Worm (Caenorhabditis elegans) whole organism, young adult: ENCODE results near the gene K03H6.5.

Experiments
- B0035.1 ChIP-seq: sonication (generic microtip); optimal IDR thresholded peaks from 2 replicates; lab custom pipeline; 2016; ENCODE audit warnings: missing genetic modification characterization, mild to moderate bottlenecking, missing compliant biosample characterization, missing genotype, missing genetic modification reagents
- B0261.1 ChIP-seq: sonication (generic microtip); optimal IDR thresholded peaks from 2 replicates; lab custom pipeline; 2016; ENCODE audit warnings: mild to moderate bottlenecking, missing genetic modification characterization, moderate library complexity, missing compliant biosample characterization
- B0336.3 ChIP-seq: fragments of 200-800 bp; sonication (Bioruptor generic); IDR thresholded peaks from 2 replicates; pipeline ENCODE4 v1.3.6; 2022; ENCODE audit warnings: missing genetic modification characterization, missing compliant biosample characterization
- C06A6.2 ChIP-seq: fragments of 200-800 bp; sonication (Bioruptor generic); conservative IDR thresholded peaks from 2 replicates; pipeline ENCODE4 v1.3.6; 2022; ENCODE audit warnings: missing genetic modification characterization, missing compliant biosample characterization
- F10E7.11 ChIP-seq: sonication (generic microtip); optimal IDR thresholded peaks from 2 replicates; lab custom pipeline; 2017; ENCODE audit warnings: mild to moderate bottlenecking, missing genetic modification characterization, moderate library complexity, missing compliant biosample characterization
- F22D6.2 ChIP-seq: sonication (generic microtip); optimal IDR thresholded peaks from 2 replicates; lab custom pipeline; 2016; ENCODE audit warnings: mild to moderate bottlenecking, missing genetic modification characterization, missing compliant biosample characterization
- F23B12.7 ChIP-seq: sonication (generic microtip); optimal IDR thresholded peaks from 2 replicates; lab custom pipeline; 2017; ENCODE audit warnings: missing genetic modification characterization, mild to moderate bottlenecking, missing compliant biosample characterization, antibody characterized with exemption, moderate library complexity; ENCODE audit not compliant: insufficient read depth
- F33H1.4 ChIP-seq: fragments of 200-800 bp; sonication (Bioruptor generic); IDR thresholded peaks from 2 replicates; pipeline ENCODE4 v1.3.6; 2022; ENCODE audit warnings: missing genetic modification reagents, missing genetic modification characterization, missing compliant biosample characterization
- F37B4.10 ChIP-seq: fragments of 200-800 bp; sonication (Bioruptor generic); IDR thresholded peaks from 2 replicates; pipeline ENCODE4 v1.3.6; 2022; ENCODE audit warnings: missing genetic modification characterization, missing compliant biosample characterization
- F49E8.2 ChIP-seq: sonication (generic microtip); optimal IDR thresholded peaks from 3 replicates; lab custom pipeline; 2017; ENCODE audit warnings: missing genetic modification characterization, mild to moderate bottlenecking, missing compliant biosample characterization, antibody characterized with exemption, moderate library complexity; ENCODE audit not compliant: insufficient read depth
- K11D2.4 ChIP-seq: fragments of 200-800 bp; sonication (Bioruptor generic); IDR thresholded peaks from 2 replicates; pipeline ENCODE4 v1.3.6; 2022; ENCODE audit warnings: missing genetic modification reagents, missing genetic modification characterization, missing compliant biosample characterization
- K12H6.12 ChIP-seq: fragments of 200-800 bp; sonication (Bioruptor generic); optimal IDR thresholded peaks from 2 replicates; lab custom pipeline; 2018; ENCODE audit warnings: mild to moderate bottlenecking, missing genetic modification characterization, missing compliant biosample characterization
- T26A5.8 ChIP-seq: sonication (generic microtip); optimal IDR thresholded peaks from 2 replicates; lab custom pipeline; 2016; ENCODE audit warnings: missing genetic modification characterization, missing compliant biosample characterization
- Y53F4B.3 ChIP-seq: fragments of 200-800 bp; sonication (Bioruptor generic); IDR thresholded peaks from 2 replicates; pipeline ENCODE4 v1.3.6; 2022; ENCODE audit warnings: missing genetic modification reagents, missing genetic modification characterization, missing compliant biosample characterization
- akir-1 ChIP-seq: fragments of 200-800 bp; sonication (Bioruptor generic); optimal IDR thresholded peaks from 2 replicates; lab custom pipeline; 2018; ENCODE audit warnings: mild to moderate bottlenecking, missing genetic modification characterization, moderate library complexity, missing compliant biosample characterization
- attf-6 ChIP-seq: fragments of 200-800 bp; sonication (Bioruptor generic); IDR thresholded peaks from 2 replicates; pipeline ENCODE4 v1.3.6; 2022; ENCODE audit warnings: missing genetic modification reagents, missing genetic modification characterization, missing compliant biosample characterization
- bed-2 ChIP-seq: fragments of 200-800 bp; sonication (Bioruptor generic); IDR thresholded peaks from 2 replicates; pipeline ENCODE4 v1.3.6; 2022; ENCODE audit warnings: missing genetic modification reagents, missing genetic modification characterization, missing compliant biosample characterization
- ceh-27 ChIP-seq: fragments of 200-800 bp; sonication (Bioruptor generic); optimal IDR thresholded peaks from 2 replicates; lab custom pipeline; 2018; ENCODE audit warnings: mild to moderate bottlenecking, missing genetic modification characterization, moderate library complexity, missing compliant biosample characterization
- die-1 ChIP-seq: sonication (generic microtip); optimal IDR thresholded peaks from 2 replicates; lab custom pipeline; 2016; ENCODE audit warnings: missing genotype, mild to moderate bottlenecking, missing genetic modification characterization, missing compliant biosample characterization
- dpff-1 ChIP-seq: sonication (generic microtip); optimal IDR thresholded peaks from 2 replicates; lab custom pipeline; 2017; ENCODE audit warnings: mild to moderate bottlenecking, missing genetic modification characterization, missing compliant biosample characterization
- dpl-1 ChIP-seq: fragments of 150-350 bp; optimal IDR thresholded peaks from 2 replicates; lab custom pipeline; 2014; ENCODE audit warnings: missing biosample characterization, missing genetic modification reagents, missing genetic modification characterization
- ets-4 ChIP-seq: fragments of 200-800 bp; sonication (Bioruptor generic); optimal IDR thresholded peaks from 2 replicates; lab custom pipeline; 2018; ENCODE audit warnings: mild to moderate bottlenecking, missing genetic modification characterization, missing compliant biosample characterization
- gei-17 ChIP-seq: fragments of 200-800 bp; sonication (Bioruptor generic); optimal IDR thresholded peaks from 2 replicates; lab custom pipeline; 2018; ENCODE audit warnings: mild to moderate bottlenecking, missing genetic modification characterization, missing compliant biosample characterization
- him-1 ChIP-seq: sonication (generic microtip); optimal IDR thresholded peaks from 2 replicates; lab custom pipeline; 2016; ENCODE audit warnings: missing genotype, missing genetic modification reagents, missing genetic modification characterization, missing compliant biosample characterization
- hlh-12 ChIP-seq: sonication (generic microtip); optimal IDR thresholded peaks from 2 replicates; lab custom pipeline; 2016; ENCODE audit warnings: missing genetic modification characterization, missing compliant biosample characterization
- hrde-1 ChIP-seq: sonication (generic microtip); optimal IDR thresholded peaks from 2 replicates; lab custom pipeline; 2016; ENCODE audit warnings: missing genetic modification characterization, mild to moderate bottlenecking, missing compliant biosample characterization, moderate library complexity, missing genotype, missing genetic modification reagents, borderline replicate concordance
- lin-26 ChIP-seq: fragments of 200-800 bp; sonication (Bioruptor generic); IDR thresholded peaks from 2 replicates; pipeline ENCODE4 v1.3.6; 2022; ENCODE audit warnings: missing genetic modification reagents, missing genetic modification characterization, missing compliant biosample characterization
- lin-40 ChIP-seq: sonication (generic microtip); optimal IDR thresholded peaks from 2 replicates; lab custom pipeline; 2016; ENCODE audit warnings: missing genetic modification characterization, mild to moderate bottlenecking, missing compliant biosample characterization, missing genotype, missing genetic modification reagents
- lin-54 ChIP-seq: fragments of 200-800 bp; sonication (Bioruptor generic); optimal IDR thresholded peaks from 2 replicates; lab custom pipeline; 2018; ENCODE audit warnings: mild to moderate bottlenecking, missing genetic modification characterization, missing compliant biosample characterization
- lsl-1 ChIP-seq: fragments of 200-800 bp; sonication (Bioruptor generic); optimal IDR thresholded peaks from 2 replicates; lab custom pipeline; 2018; ENCODE audit warnings: mild to moderate bottlenecking, missing genetic modification characterization, moderate library complexity, missing compliant biosample characterization
- lsy-27 ChIP-seq: sonication (generic microtip); optimal IDR thresholded peaks from 2 replicates; lab custom pipeline; 2017; ENCODE audit warnings: missing genetic modification characterization, mild to moderate bottlenecking, missing compliant biosample characterization, antibody characterized with exemption, missing genotype, borderline replicate concordance; ENCODE audit not compliant: insufficient read depth
- madf-10 ChIP-seq: sonication (generic microtip); optimal IDR thresholded peaks from 2 replicates; lab custom pipeline; 2016; ENCODE audit warnings: mild to moderate bottlenecking, missing genetic modification characterization, missing compliant biosample characterization
- madf-3 ChIP-seq: fragments of 200-800 bp; sonication (Bioruptor generic); IDR thresholded peaks from 2 replicates; pipeline ENCODE4 v1.3.6; 2022; ENCODE audit warnings: missing genetic modification reagents, missing genetic modification characterization, missing compliant biosample characterization
- madf-6 ChIP-seq: fragments of 200-800 bp; sonication (Bioruptor generic); IDR thresholded peaks from 2 replicates; pipeline ENCODE4 v1.3.6; 2022; ENCODE audit warnings: missing genetic modification reagents, missing genetic modification characterization, missing compliant biosample characterization
- mcd-1 ChIP-seq: fragments of 200-800 bp; sonication (Bioruptor generic); IDR thresholded peaks from 2 replicates; pipeline ENCODE4 v1.3.6; 2022; ENCODE audit warnings: missing genetic modification reagents, missing genetic modification characterization, missing compliant biosample characterization
- mel-28 ChIP-seq: sonication (generic microtip); optimal IDR thresholded peaks from 2 replicates; lab custom pipeline; 2016; ENCODE audit warnings: borderline replicate concordance, mild to moderate bottlenecking, missing genetic modification characterization, missing compliant biosample characterization
- mes-4 ChIP-seq: sonication (generic microtip); optimal IDR thresholded peaks from 2 replicates; lab custom pipeline; 2016; ENCODE audit warnings: missing genotype, missing genetic modification characterization, missing compliant biosample characterization
- mxl-1 ChIP-seq: sonication (generic microtip); optimal IDR thresholded peaks from 2 replicates; lab custom pipeline; 2016; ENCODE audit warnings: missing genetic modification characterization, missing compliant biosample characterization
- nhr-90 ChIP-seq: sonication (generic microtip); optimal IDR thresholded peaks from 2 replicates; lab custom pipeline; 2016; ENCODE audit warnings: missing genotype, mild to moderate bottlenecking, missing genetic modification characterization, missing compliant biosample characterization
- pbrm-1 ChIP-seq: fragments of 200-800 bp; sonication (Bioruptor generic); IDR thresholded peaks from 2 replicates; pipeline ENCODE4 v1.3.6; 2022; ENCODE audit warnings: missing genetic modification reagents, missing genetic modification characterization, missing compliant biosample characterization
- rcor-1 ChIP-seq: fragments of 200-800 bp; sonication (Bioruptor generic); IDR thresholded peaks from 2 replicates; pipeline ENCODE4 v1.3.6; 2022; ENCODE audit warnings: missing genetic modification reagents, missing genetic modification characterization, missing compliant biosample characterization
- rec-8 ChIP-seq, 2 experiments: sonication (generic microtip); optimal IDR thresholded peaks; 2 replicates each; lab custom pipeline; 2016; ENCODE audit warnings: mild to moderate bottlenecking in 2 of 2, missing genetic modification characterization in 2 of 2, missing genetic modification reagents in 2 of 2, missing genotype in 2 of 2, missing biosample characterization in 1 of 2, missing compliant biosample characterization in 1 of 2, moderate library complexity in 1 of 2
- repo-1 ChIP-seq: sonication (generic microtip); optimal IDR thresholded peaks from 2 replicates; lab custom pipeline; 2017; ENCODE audit warnings: mild to moderate bottlenecking, missing genetic modification characterization, missing compliant biosample characterization
- rpc-1 ChIP-seq, 2 experiments: fragments of 150-350 bp in 1 of 2; sonication (generic microtip) in 1 of 2; optimal IDR thresholded peaks; 2 replicates each; lab custom pipeline; 2014 to 2018; ENCODE audit warnings: missing biosample characterization in 1 of 2, missing genetic modification characterization in 1 of 2, missing genetic modification reagents in 1 of 2, missing genotype in 1 of 2
- snpc-4 ChIP-seq, 5 experiments: fragments of 150-350 bp in 1 of 5; sonication (generic microtip) in 4 of 5; optimal IDR thresholded peaks; 2 replicates each; lab custom pipeline; 2014 to 2018; ENCODE audit warnings: missing genetic modification characterization in 5 of 5, missing biosample characterization in 3 of 5, antibody characterized with exemption in 2 of 5, mild to moderate bottlenecking in 2 of 5, missing compliant biosample characterization in 2 of 5, missing genotype in 2 of 5, moderate library complexity in 2 of 5, missing genetic modification reagents in 1 of 5
- unc-62 ChIP-seq: fragments of 150-350 bp; optimal IDR thresholded peaks from 2 replicates; lab custom pipeline; 2014; ENCODE audit warnings: missing biosample characterization, missing genetic modification reagents, missing genetic modification characterization
- xnd-1 ChIP-seq: sonication (generic microtip); optimal IDR thresholded peaks from 2 replicates; lab custom pipeline; 2016; ENCODE audit warnings: missing genotype, missing genetic modification reagents, missing genetic modification characterization, missing compliant biosample characterization

K03H6.5 gene

DNA sequence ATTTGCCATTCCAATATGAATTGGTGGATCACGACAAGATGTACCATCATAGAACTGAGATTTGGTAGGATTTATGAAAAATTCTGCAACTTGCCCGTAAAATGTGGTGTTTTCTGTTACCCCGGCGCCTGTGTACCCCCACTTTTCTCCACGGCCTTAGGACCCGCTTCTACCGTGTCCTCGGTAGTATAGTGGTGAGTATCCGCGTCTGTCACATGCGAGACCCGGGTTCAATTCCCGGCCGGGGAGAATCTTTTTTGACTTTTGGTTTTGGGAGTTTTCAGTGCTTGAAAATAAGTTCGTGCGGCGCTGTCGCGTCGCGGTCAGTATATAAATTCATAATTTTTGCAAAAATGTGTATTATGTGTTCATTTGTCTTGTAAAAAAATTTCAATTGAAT is 21.8 kb downstream of the K03H6.5 start (continued):
- TF ChIP-seq attf-6 (GFP tag; lab: Robert Waterston, UW) = no peak
- 0 out of 2 replicates have a peak, but pooled peaks have one; percentile 27 for TF ChIP-seq rcor-1
- TF ChIP-seq dpl-1 (GFP tag; lab: Kevin White, UChicago) = no peak
- TF ChIP-seq repo-1 (tag; lab: Kevin White, UChicago) = no peak
- no peak for TF ChIP-seq dpff-1
- peak; percentile 65 for TF ChIP-seq rpc-1 (optimal IDR thresholded peaks at IDR 0.05; lab: Kevin White, UChicago)
- peak; percentile 83 for TF ChIP-seq rpc-1 (tag; optimal IDR thresholded peaks at IDR 0.05; lab: Kevin White, UChicago)
- TF ChIP-seq nhr-90 = peak; percentile 12
- no peak for TF ChIP-seq B0035.1 (tag; lab: Kevin White, UChicago)
- TF ChIP-seq madf-10 (tag; lab: Kevin White, UChicago) = peak; percentile 12
- peak; percentile 37; the same call in 1 of the 2 replicates for TF ChIP-seq mcd-1 (GFP tag; lab: Robert Waterston, UW)
- TF ChIP-seq hrde-1 (tag; lab: Kevin White, UChicago) = no peak
- TF ChIP-seq K12H6.12 (tag; lab: Kevin White, UChicago) = no peak
- TF ChIP-seq pbrm-1 (GFP tag; lab: Robert Waterston, UW) = no peak
- peak; percentile 64 for TF ChIP-seq die-1 (tag; lab: Kevin White, UChicago)
- TF ChIP-seq F49E8.2 = peak; percentile 18
- TF ChIP-seq hlh-12 (tag; lab: Kevin White, UChicago) = no peak
- 0 out of 2 replicates have a peak, but pooled peaks have one; percentile 31 for TF ChIP-seq madf-6
- TF ChIP-seq ceh-27 (GFP tag; lab: Kevin White, UChicago) = no peak
- no peak for TF ChIP-seq F37B4.10 (GFP tag; lab: Robert Waterston, UW)
- no peak for TF ChIP-seq bed-2
- TF ChIP-seq Y53F4B.3 = 0 out of 2 replicates have a peak, but pooled peaks have one; percentile 19
- TF ChIP-seq unc-62 (GFP tag; lab: Kevin White, UChicago) = no peak
- TF ChIP-seq B0336.3 (GFP tag; lab: Robert Waterston, UW) = no peak
- no peak for TF ChIP-seq K11D2.4
- TF ChIP-seq F10E7.11 = no peak
- TF ChIP-seq F23B12.7 (tag; lab: Kevin White, UChicago) = peak; percentile 47
- no peak for TF ChIP-seq xnd-1
- 0 out of 2 replicates have a peak, but pooled peaks have one; percentile 27 for TF ChIP-seq F33H1.4 (GFP tag; lab: Robert Waterston, UW)
- no peak for TF ChIP-seq mes-4 (tag; lab: Kevin White, UChicago)
- no peak for TF ChIP-seq lin-40 (tag; lab: Kevin White, UChicago)
- TF ChIP-seq C06A6.2 (GFP tag; lab: Robert Waterston, UW) = no peak
- peak in 1 of 2 experiments; percentile 25 for TF ChIP-seq rec-8 (tag; optimal IDR thresholded peaks at IDR 0.05; lab: Kevin White, UChicago)
- TF ChIP-seq mel-28 (tag; lab: Kevin White, UChicago) = no peak
- no peak for TF ChIP-seq lsy-27 (tag; lab: Kevin White, UChicago)
- TF ChIP-seq madf-3 (GFP tag; lab: Robert Waterston, UW) = 0 out of 2 replicates have a peak, but pooled peaks have one; percentile 63
- no peak for TF ChIP-seq akir-1 (GFP tag; lab: Kevin White, UChicago)
- no peak for TF ChIP-seq T26A5.8 (tag; lab: Kevin White, UChicago)
- TF ChIP-seq snpc-4 (GFP tag; optimal IDR thresholded peaks at IDR 0.05; lab: Kevin White, UChicago) = no peak
- peak in 1 of 4 experiments; percentile 12 for TF ChIP-seq snpc-4 (tag; optimal IDR thresholded peaks at IDR 0.05; lab: Kevin White, UChicago)
- peak; percentile 83 for TF ChIP-seq him-1 (tag; lab: Kevin White, UChicago)
- no peak for TF ChIP-seq F22D6.2 (tag; lab: Kevin White, UChicago)
- TF ChIP-seq lsl-1 (GFP tag; lab: Kevin White, UChicago) = peak; percentile 9
- TF ChIP-seq ets-4 (GFP tag; lab: Kevin White, UChicago) = no peak
- peak; percentile 21 for TF ChIP-seq mxl-1
- peak; percentile 74 for TF ChIP-seq B0261.1 (tag; lab: Kevin White, UChicago)
- TF ChIP-seq lin-54 (GFP tag; lab: Kevin White, UChicago) = no peak
- TF ChIP-seq lin-26 (GFP tag; lab: Robert Waterston, UW) = peak; percentile 85
- TF ChIP-seq gei-17 = no peak
